Worm (Caenorhabditis elegans) whole organism, late embryonic: ENCODE data around the gene srz-16.

Source experiments
- T23F11.4 ChIP-seq: fragments of 200-800 bp; sonication (Bioruptor generic); optimal IDR thresholded peaks from 2 replicates; lab custom pipeline; 2018; ENCODE audit warnings: mild to moderate bottlenecking, missing genetic modification characterization, missing compliant biosample characterization
- ceh-31 ChIP-seq: sonication (generic microtip); optimal IDR thresholded peaks from 2 replicates; lab custom pipeline; 2016; ENCODE audit warnings: missing genetic modification characterization, missing compliant biosample characterization
- rnt-1 ChIP-seq: sonication (generic microtip); optimal IDR thresholded peaks from 2 replicates; lab custom pipeline; 2016; ENCODE audit warnings: missing genetic modification characterization, missing compliant biosample characterization
- unc-86 ChIP-seq: sonication (generic microtip); optimal IDR thresholded peaks from 2 replicates; lab custom pipeline; 2016; ENCODE audit warnings: missing genetic modification characterization, missing compliant biosample characterization

- TF ChIP-seq T23F11.4 (no peak), ceh-31 (no peak), unc-86 (tag; lab: Kevin White, UChicago) (no peak), rnt-1 (tag; lab: Kevin White, UChicago) (no peak)
Observed at ce11 chrV:20186579-20186978, at the start of gene srz-16.
